Worm (Caenorhabditis elegans): ENCODE results near the gene fbxa-220.

- TF ChIP-seq swsn-7 (tag; optimal IDR thresholded peaks at IDR 0.05) (no peak), nhr-90 (tag; optimal IDR thresholded peaks at IDR 0.05; ENCODE audit: poor library complexity) (no peak)
Measured at ce11 chrIII:11442556-11442955, 41.4 kb downstream of the fbxa-220 start, which contains the start of gene sbp-1.

All from whole organism, L1 larva.